Worm (Caenorhabditis elegans) whole organism, L2 larva: ENCODE data around the gene ccz-1.
A peak's percentile ranks its signal among the peaks of the same experiment; 100 is the strongest.

Experiments used
- C34F6.9 ChIP-seq: fragments of 150-350 bp; optimal IDR thresholded peaks from 2 replicates; lab custom pipeline; 2014; ENCODE audit warnings: missing biosample characterization, missing genetic modification characterization
- F13H6.1 ChIP-seq: sonication (generic microtip); optimal IDR thresholded peaks from 2 replicates; lab custom pipeline; 2016; ENCODE audit warnings: missing genetic modification characterization, missing compliant biosample characterization
- R02D3.7 ChIP-seq: fragments of 150-350 bp; optimal IDR thresholded peaks from 2 replicates; lab custom pipeline; 2014; ENCODE audit warnings: missing biosample characterization, missing genetic modification characterization
- Y55F3AM.14 ChIP-seq: fragments of 200-800 bp; sonication (Bioruptor generic); optimal IDR thresholded peaks from 2 replicates; lab custom pipeline; 2018; ENCODE audit warnings: mild to moderate bottlenecking, missing genetic modification characterization, missing compliant biosample characterization
- ZK546.5 ChIP-seq: sonication (generic microtip); optimal IDR thresholded peaks from 2 replicates; lab custom pipeline; 2017; ENCODE audit warnings: missing biosample characterization, missing genetic modification characterization
- alr-1 ChIP-seq: fragments of 150-350 bp; optimal IDR thresholded peaks from 2 replicates; lab custom pipeline; 2014; ENCODE audit warnings: missing biosample characterization, missing genetic modification characterization
- aly-2 ChIP-seq: fragments of 150-350 bp; optimal IDR thresholded peaks from 2 replicates; lab custom pipeline; 2014; ENCODE audit warnings: missing biosample characterization, missing genetic modification characterization
- ama-1 ChIP-seq: fragments of 150-350 bp; optimal IDR thresholded peaks from 2 replicates; lab custom pipeline; 2018; ENCODE audit warnings: inconsistent platforms
- blmp-1 ChIP-seq: sonication (generic microtip); optimal IDR thresholded peaks from 2 replicates; lab custom pipeline; 2017; ENCODE audit warnings: missing genetic modification characterization, mild to moderate bottlenecking, missing compliant biosample characterization, antibody characterized with exemption, moderate library complexity; ENCODE audit not compliant: insufficient read depth
- ceh-16 ChIP-seq: fragments of 150-350 bp; optimal IDR thresholded peaks from 2 replicates; lab custom pipeline; 2014; ENCODE audit warnings: missing biosample characterization, missing genetic modification characterization
- ceh-82 ChIP-seq: fragments of 150-350 bp; optimal IDR thresholded peaks from 2 replicates; lab custom pipeline; 2014; ENCODE audit warnings: missing biosample characterization, missing genetic modification characterization
- crh-2 ChIP-seq: sonication (generic microtip); optimal IDR thresholded peaks from 2 replicates; lab custom pipeline; 2017; ENCODE audit warnings: missing biosample characterization, missing genetic modification characterization
- dmd-4 ChIP-seq: sonication (generic microtip); optimal IDR thresholded peaks from 2 replicates; lab custom pipeline; 2017; ENCODE audit warnings: missing biosample characterization, missing genetic modification characterization
- egl-27 ChIP-seq: sonication (generic microtip); optimal IDR thresholded peaks from 3 replicates; lab custom pipeline; 2017; ENCODE audit warnings: missing biosample characterization, missing genetic modification reagents, missing genetic modification characterization
- elt-1 ChIP-seq: fragments of 150-350 bp; optimal IDR thresholded peaks from 2 replicates; lab custom pipeline; 2014; ENCODE audit warnings: missing biosample characterization, missing genetic modification characterization
- elt-3 ChIP-seq: sonication (generic microtip); optimal IDR thresholded peaks from 2 replicates; lab custom pipeline; 2017; ENCODE audit warnings: missing biosample characterization, missing genetic modification characterization
- fos-1 ChIP-seq: fragments of 150-350 bp; optimal IDR thresholded peaks from 2 replicates; lab custom pipeline; 2014; ENCODE audit warnings: missing biosample characterization, missing genetic modification characterization
- gmeb-1 ChIP-seq: fragments of 150-350 bp; optimal IDR thresholded peaks from 2 replicates; lab custom pipeline; 2014; ENCODE audit warnings: missing biosample characterization, missing genetic modification characterization
- lin-11 ChIP-seq: fragments of 150-350 bp; sonication (generic microtip); optimal IDR thresholded peaks from 2 replicates; lab custom pipeline; 2014; ENCODE audit warnings: missing biosample characterization, missing genetic modification characterization, inconsistent platforms, mixed read lengths
- lin-13 ChIP-seq: fragments of 150-350 bp; optimal IDR thresholded peaks from 2 replicates; lab custom pipeline; 2014; ENCODE audit warnings: missing biosample characterization, missing genetic modification reagents, missing genetic modification characterization
- lin-39 ChIP-seq: fragments of 150-350 bp; optimal IDR thresholded peaks from 2 replicates; lab custom pipeline; 2014; ENCODE audit warnings: missing biosample characterization, missing genetic modification reagents, missing genetic modification characterization
- lsy-2 ChIP-seq, 2 experiments: fragments of 150-350 bp in 1 of 2; sonication (generic microtip) in 1 of 2; optimal IDR thresholded peaks; 2 replicates each; lab custom pipeline; 2014 to 2017; ENCODE audit warnings: missing biosample characterization in 2 of 2, missing genetic modification characterization in 2 of 2
- mab-5 ChIP-seq: fragments of 150-350 bp; optimal IDR thresholded peaks from 2 replicates; lab custom pipeline; 2014; ENCODE audit warnings: missing biosample characterization, missing genetic modification characterization
- mbf-1 ChIP-seq: sonication (generic microtip); optimal IDR thresholded peaks from 2 replicates; lab custom pipeline; 2017; ENCODE audit warnings: missing biosample characterization, missing genetic modification characterization
- mdl-1 ChIP-seq, 2 experiments: fragments of 150-350 bp in 1 of 2; sonication (generic microtip) in 1 of 2; optimal IDR thresholded peaks; 2 replicates each; lab custom pipeline; 2017; ENCODE audit warnings: missing biosample characterization in 2 of 2, missing genetic modification characterization in 2 of 2
- nhr-10 ChIP-seq: sonication (generic microtip); optimal IDR thresholded peaks from 2 replicates; lab custom pipeline; 2017; ENCODE audit warnings: missing biosample characterization, missing genetic modification characterization
- nhr-11 ChIP-seq: fragments of 150-350 bp; optimal IDR thresholded peaks from 2 replicates; lab custom pipeline; 2014; ENCODE audit warnings: missing biosample characterization, missing genetic modification characterization
- nhr-12 ChIP-seq: fragments of 150-350 bp; optimal IDR thresholded peaks from 2 replicates; lab custom pipeline; 2014; ENCODE audit warnings: missing biosample characterization, missing genetic modification characterization
- nhr-129 ChIP-seq: fragments of 150-350 bp; optimal IDR thresholded peaks from 2 replicates; lab custom pipeline; 2014; ENCODE audit warnings: missing biosample characterization, missing genetic modification characterization
- nhr-21 ChIP-seq: fragments of 150-350 bp; optimal IDR thresholded peaks from 2 replicates; lab custom pipeline; 2014; ENCODE audit warnings: missing biosample characterization, missing genetic modification characterization
- nhr-23 ChIP-seq: fragments of 150-350 bp; optimal IDR thresholded peaks from 2 replicates; lab custom pipeline; 2014; ENCODE audit warnings: missing biosample characterization, missing genetic modification reagents, missing genetic modification characterization
- nhr-237 ChIP-seq: fragments of 150-350 bp; optimal IDR thresholded peaks from 2 replicates; lab custom pipeline; 2014; ENCODE audit warnings: missing biosample characterization, missing genetic modification characterization
- nhr-25 ChIP-seq: fragments of 150-350 bp; sonication (generic microtip); optimal IDR thresholded peaks from 3 replicates; lab custom pipeline; 2014; ENCODE audit warnings: missing biosample characterization, missing genetic modification characterization
- nhr-6 ChIP-seq: fragments of 150-350 bp; optimal IDR thresholded peaks from 2 replicates; lab custom pipeline; 2014; ENCODE audit warnings: missing biosample characterization, missing genetic modification characterization
- nhr-77 ChIP-seq: fragments of 150-350 bp; optimal IDR thresholded peaks from 2 replicates; lab custom pipeline; 2014; ENCODE audit warnings: missing biosample characterization, missing genetic modification characterization
- peb-1 ChIP-seq: fragments of 150-350 bp; optimal IDR thresholded peaks from 2 replicates; lab custom pipeline; 2014; ENCODE audit warnings: missing biosample characterization, missing genetic modification characterization
- sem-4 ChIP-seq: fragments of 150-350 bp; optimal IDR thresholded peaks from 2 replicates; lab custom pipeline; 2014; ENCODE audit warnings: missing biosample characterization, missing genetic modification reagents, missing genetic modification characterization
- skn-1 ChIP-seq: sonication (generic microtip); optimal IDR thresholded peaks from 2 replicates; lab custom pipeline; 2017; ENCODE audit warnings: missing biosample characterization, missing genetic modification characterization
- sma-3 ChIP-seq: sonication (generic microtip); optimal IDR thresholded peaks from 2 replicates; lab custom pipeline; 2016; ENCODE audit warnings: missing genetic modification reagents, missing genetic modification characterization, missing compliant biosample characterization
- sma-9 ChIP-seq, 2 experiments: fragments of 150-350 bp in 1 of 2; sonication (generic microtip) in 1 of 2; optimal IDR thresholded peaks; 2 replicates each; lab custom pipeline; 2014 to 2016; ENCODE audit warnings: missing genetic modification characterization in 2 of 2, mild to moderate bottlenecking in 1 of 2, missing biosample characterization in 1 of 2, missing compliant biosample characterization in 1 of 2, missing genetic modification reagents in 1 of 2, moderate library complexity in 1 of 2
- snpc-4 ChIP-seq: fragments of 150-350 bp; optimal IDR thresholded peaks from 2 replicates; lab custom pipeline; 2014; ENCODE audit warnings: missing biosample characterization, missing genetic modification characterization
- unc-39 ChIP-seq: fragments of 150-350 bp; optimal IDR thresholded peaks from 2 replicates; lab custom pipeline; 2014; ENCODE audit warnings: missing biosample characterization, missing genetic modification characterization
- unc-55 ChIP-seq: fragments of 150-350 bp; sonication (generic microtip); optimal IDR thresholded peaks from 3 replicates; lab custom pipeline; 2014; ENCODE audit warnings: missing biosample characterization, missing genetic modification reagents, missing genetic modification characterization
- unc-62 ChIP-seq: fragments of 150-350 bp; optimal IDR thresholded peaks from 2 replicates; lab custom pipeline; 2014; ENCODE audit warnings: missing biosample characterization, missing genetic modification reagents, missing genetic modification characterization
- zag-1 ChIP-seq: fragments of 150-350 bp; optimal IDR thresholded peaks from 2 replicates; lab custom pipeline; 2014; ENCODE audit warnings: missing biosample characterization, missing genetic modification characterization
- ztf-1 ChIP-seq: fragments of 200-800 bp; sonication (Bioruptor generic); conservative IDR thresholded peaks from 2 replicates; pipeline ENCODE4 v1.3.6; 2022; ENCODE audit warnings: missing genetic modification characterization, missing compliant biosample characterization
- ztf-11 ChIP-seq: sonication (generic microtip); optimal IDR thresholded peaks from 2 replicates; lab custom pipeline; 2017; ENCODE audit warnings: missing biosample characterization, missing genetic modification characterization
- ztf-4 ChIP-seq: fragments of 150-350 bp; optimal IDR thresholded peaks from 2 replicates; lab custom pipeline; 2014; ENCODE audit warnings: missing biosample characterization, missing genetic modification characterization

The ccz-1 gene

ce11 chrV:13656346-13657254, 22.1 kb upstream of the ccz-1 start (continued):
- TF ChIP-seq crh-2 (tag; lab: Kevin White, UChicago) (peak; percentile 65), snpc-4 (tag; lab: Kevin White, UChicago) (peak; percentile 43), elt-3 (tag; lab: Kevin White, UChicago) (no peak), nhr-21 (tag; lab: Kevin White, UChicago) (peak; percentile 97)

ce11 chrV:13657291-13657690, 21.4 kb upstream of the ccz-1 start:
- no peak for TF ChIP-seq nhr-11 (tag; lab: Kevin White, UChicago)
- no peak for TF ChIP-seq nhr-23
- peak; percentile 27 for TF ChIP-seq unc-62 (GFP tag; lab: Kevin White, UChicago)
- no peak for TF ChIP-seq R02D3.7 (tag; lab: Kevin White, UChicago)
- peak; percentile 78 for TF ChIP-seq sem-4 (tag; lab: Kevin White, UChicago)
- no peak for TF ChIP-seq aly-2 (tag; lab: Kevin White, UChicago)
- no peak for TF ChIP-seq ZK546.5
- no peak for TF ChIP-seq elt-1 (tag; lab: Kevin White, UChicago)
- peak; percentile 69 for TF ChIP-seq fos-1 (tag; lab: Kevin White, UChicago)
- TF ChIP-seq egl-27 (tag; lab: Kevin White, UChicago): peak; percentile 70
- no peak for TF ChIP-seq alr-1 (tag; lab: Kevin White, UChicago)
- peak; percentile 65 for TF ChIP-seq gmeb-1 (tag; lab: Kevin White, UChicago)
- TF ChIP-seq C34F6.9: peak; percentile 65
- TF ChIP-seq ceh-82 (tag; lab: Kevin White, UChicago): no peak
- peak; percentile 48 for TF ChIP-seq ama-1 (lab: Kevin White, UChicago)
- peak; percentile 9 for TF ChIP-seq unc-55 (GFP tag; lab: Kevin White, UChicago)
- TF ChIP-seq nhr-10 (tag; lab: Kevin White, UChicago): peak; percentile 5
- peak; percentile 3 for TF ChIP-seq ceh-16 (tag; lab: Kevin White, UChicago)
- peak; percentile 93 for TF ChIP-seq sma-3 (GFP tag; lab: Kevin White, UChicago)
- TF ChIP-seq Y55F3AM.14 (GFP tag; lab: Kevin White, UChicago): no peak
- TF ChIP-seq snpc-4 (tag; lab: Kevin White, UChicago): peak; percentile 29
- TF ChIP-seq nhr-129 (tag; lab: Kevin White, UChicago): peak; percentile 87
- peak; percentile 91 for TF ChIP-seq crh-2 (tag; lab: Kevin White, UChicago)
- TF ChIP-seq nhr-77 (tag; lab: Kevin White, UChicago): no peak
- no peak for TF ChIP-seq mbf-1 (tag; lab: Kevin White, UChicago)
- no peak for TF ChIP-seq skn-1 (tag; lab: Kevin White, UChicago)
- TF ChIP-seq ztf-1 (GFP tag; lab: Robert Waterston, UW): no peak
- TF ChIP-seq unc-39 (tag; lab: Kevin White, UChicago): no peak
- no peak for TF ChIP-seq elt-3 (tag; lab: Kevin White, UChicago)
- no peak for TF ChIP-seq nhr-237 (tag; lab: Kevin White, UChicago)
- TF ChIP-seq nhr-25 (tag; lab: Kevin White, UChicago): peak; percentile 91
- TF ChIP-seq lin-13 (GFP tag; lab: Kevin White, UChicago): peak; percentile 70
- no peak for TF ChIP-seq peb-1 (tag; lab: Kevin White, UChicago)
- no peak for TF ChIP-seq dmd-4 (tag; lab: Kevin White, UChicago)
- TF ChIP-seq F13H6.1 (tag; lab: Kevin White, UChicago): peak; percentile 89
- no peak for TF ChIP-seq lin-11 (tag; lab: Kevin White, UChicago)
- peak; percentile 93 to 97 for TF ChIP-seq mdl-1 (tag; optimal IDR thresholded peaks at IDR 0.05; lab: Kevin White, UChicago)
- no peak for TF ChIP-seq nhr-12 (tag; lab: Kevin White, UChicago)
- peak; percentile 88 for TF ChIP-seq ztf-4
- peak; percentile 98 for TF ChIP-seq blmp-1 (tag; lab: Kevin White, UChicago)
- peak; percentile 100 for TF ChIP-seq sma-9 (GFP tag; optimal IDR thresholded peaks at IDR 0.05; lab: Kevin White, UChicago)
- peak; percentile 20 for TF ChIP-seq sma-9 (tag; optimal IDR thresholded peaks at IDR 0.05; lab: Kevin White, UChicago)
- TF ChIP-seq zag-1 (tag; lab: Kevin White, UChicago): no peak
- no peak for TF ChIP-seq ztf-11 (tag; lab: Kevin White, UChicago)
- TF ChIP-seq nhr-21 (tag; lab: Kevin White, UChicago): peak; percentile 76
- TF ChIP-seq lin-39 (tag; lab: Kevin White, UChicago): no peak
- TF ChIP-seq lsy-2 (tag; optimal IDR thresholded peaks at IDR 0.05; lab: Kevin White, UChicago): peak; percentile 12 to 74
- no peak for TF ChIP-seq mab-5
- no peak for TF ChIP-seq nhr-6 (tag; lab: Kevin White, UChicago)
- TF ChIP-seq, all 48 proteins: peak for 23
